Worm (Caenorhabditis elegans): ENCODE measurements around the gene tomm-22.
"Not testable (repeated sequence)": the region's sequence is repeated elsewhere in the genome, so short reads cannot be mapped to it uniquely, and the experiment has no call there.

DNA sequence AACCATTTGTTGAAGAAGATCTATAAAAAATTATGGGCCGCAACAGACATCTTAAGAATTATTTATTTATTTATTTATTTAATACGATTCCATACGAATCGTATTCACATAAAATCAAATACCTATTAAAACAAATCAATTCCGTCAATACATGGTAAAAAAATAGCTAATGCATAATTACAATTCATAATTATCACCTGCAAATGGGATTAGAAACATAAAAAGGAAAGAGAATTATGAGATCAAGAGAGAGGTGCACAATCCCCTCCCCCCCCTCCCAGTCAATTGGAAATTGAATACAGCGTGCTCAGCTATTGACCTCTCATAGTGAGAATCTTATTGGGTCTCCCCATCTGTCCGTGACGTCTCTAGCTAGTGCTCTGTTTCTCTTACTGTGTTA lies 29.2 kb downstream of the tomm-22 start, which contains the start of gene C24H12.1:
- TF ChIP-seq dao-5, him-1 (tag; optimal IDR thresholded peaks at IDR 0.05): not testable (repeated sequence)

All from whole organism, L4/young adult.